Worm (Caenorhabditis elegans): ENCODE data around the gene C02B10.3.

Gene C02B10.3

ce11 chrIV:5081122-5081521 lies 22.0 kb downstream of the C02B10.3 start (continued):
- TF ChIP-seq unc-62 (GFP tag; optimal IDR thresholded peaks at IDR 0.05): no peak
- TF ChIP-seq efl-1 (optimal IDR thresholded peaks at IDR 0.05): no peak
- peak in 1 of 2 experiments; percentile 67 for TF ChIP-seq efl-1 (GFP tag; optimal IDR thresholded peaks at IDR 0.05 in 1 of 2)
- no peak for TF ChIP-seq nhr-11 (tag; optimal IDR thresholded peaks at IDR 0.05)
- TF ChIP-seq irx-1 (tag; optimal IDR thresholded peaks at IDR 0.05): peak; percentile 12
- peak; percentile 38 for TF ChIP-seq mep-1 (tag; optimal IDR thresholded peaks at IDR 0.05)

ce11 chrIV:5078846-5079245 lies 24.2 kb downstream of the C02B10.3 start:
- TF ChIP-seq lin-14 (GFP tag; optimal IDR thresholded peaks at IDR 0.05) (peak; percentile 57), dsc-1 (tag; optimal IDR thresholded peaks at IDR 0.05) (peak; percentile 49), ama-1 (optimal IDR thresholded peaks at IDR 0.05) (no peak), irx-1 (tag; optimal IDR thresholded peaks at IDR 0.05) (no peak), nhr-71 (tag; optimal IDR thresholded peaks at IDR 0.05) (peak; percentile 35), nhr-28 (tag; optimal IDR thresholded peaks at IDR 0.05) (no peak), nhr-85 (tag) (peak; percentile 7)

ce11 chrIV:5077918-5078317 lies 25.2 kb downstream of the C02B10.3 start:
- TF ChIP-seq ztf-11 (tag; optimal IDR thresholded peaks at IDR 0.05) (no peak), lin-14 (GFP tag; optimal IDR thresholded peaks at IDR 0.05) (peak; percentile 14), blmp-1 (tag; optimal IDR thresholded peaks at IDR 0.05) (peak; percentile 68), ceh-82 (tag; optimal IDR thresholded peaks at IDR 0.05) (no peak), irx-1 (tag; optimal IDR thresholded peaks at IDR 0.05) (no peak), pag-3 (tag; optimal IDR thresholded peaks at IDR 0.05; ENCODE audit: borderline replicate concordance, insufficient read depth) (no peak), nhr-85 (tag) (peak; percentile 33), vab-15 (tag; optimal IDR thresholded peaks at IDR 0.05) (no peak), snu-23 (GFP tag; optimal IDR thresholded peaks at IDR 0.05) (peak; percentile 7), nhr-20 (tag; optimal IDR thresholded peaks at IDR 0.05) (no peak), lsy-2 (tag; optimal IDR thresholded peaks at IDR 0.05) (peak in 1 of 2 experiments; percentile 10), swsn-7 (tag; optimal IDR thresholded peaks at IDR 0.05) (no peak), nhr-90 (tag; optimal IDR thresholded peaks at IDR 0.05; ENCODE audit: poor library complexity) (no peak)

- TF ChIP-seq lin-14 (GFP tag; optimal IDR thresholded peaks at IDR 0.05) (peak; percentile 3), efl-1 (optimal IDR thresholded peaks at IDR 0.05) (no peak), efl-1 (GFP tag; optimal IDR thresholded peaks at IDR 0.05 in 1 of 2) (peak in 1 of 2 experiments; percentile 9), aha-1 (tag; optimal IDR thresholded peaks at IDR 0.05) (no peak), fkh-4 (tag; optimal IDR thresholded peaks at IDR 0.05; ENCODE audit: borderline replicate concordance) (no peak), lin-13 (GFP tag; optimal IDR thresholded peaks at IDR 0.05) (no peak)
Observed at ce11 chrIV:5076607-5077006, 26.5 kb downstream of the C02B10.3 start.

ce11 chrIV:5073836-5074235 lies 29.2 kb downstream of the C02B10.3 start:
- TF ChIP-seq aly-2 (tag; optimal IDR thresholded peaks at IDR 0.05): no peak
- peak; percentile 36 for TF ChIP-seq blmp-1 (tag; optimal IDR thresholded peaks at IDR 0.05)
- TF ChIP-seq elt-2 (tag; optimal IDR thresholded peaks at IDR 0.05): no peak
- TF ChIP-seq dpl-1 (GFP tag; optimal IDR thresholded peaks at IDR 0.05): no peak
- TF ChIP-seq unc-62 (GFP tag; optimal IDR thresholded peaks at IDR 0.05): no peak
- no peak for TF ChIP-seq ceh-88 (GFP tag; IDR thresholded peaks at IDR 0.05)
- TF ChIP-seq egl-27 (tag; optimal IDR thresholded peaks at IDR 0.05): no peak
- no peak for TF ChIP-seq nhr-77 (tag; optimal IDR thresholded peaks at IDR 0.05)
- TF ChIP-seq lin-14 (GFP tag; optimal IDR thresholded peaks at IDR 0.05): peak; percentile 61
- TF ChIP-seq nhr-71 (tag; optimal IDR thresholded peaks at IDR 0.05): no peak
- TF ChIP-seq ztf-11 (tag; optimal IDR thresholded peaks at IDR 0.05): no peak
- no peak for TF ChIP-seq elt-3 (tag; optimal IDR thresholded peaks at IDR 0.05)
- no peak for TF ChIP-seq fkh-8 (tag; optimal IDR thresholded peaks at IDR 0.05)
- no peak for TF ChIP-seq sox-4 (tag; optimal IDR thresholded peaks at IDR 0.05)
- no peak for TF ChIP-seq alr-1 (tag; optimal IDR thresholded peaks at IDR 0.05; ENCODE audit: borderline replicate concordance)
- no peak for TF ChIP-seq aha-1 (tag; optimal IDR thresholded peaks at IDR 0.05)
- no peak for TF ChIP-seq ets-5 (GFP tag; IDR thresholded peaks at IDR 0.05)
- no peak for TF ChIP-seq unc-130 (tag; optimal IDR thresholded peaks at IDR 0.05)
- no peak for TF ChIP-seq nhr-84 (tag; optimal IDR thresholded peaks at IDR 0.05)
- no peak for TF ChIP-seq hlh-17 (GFP tag; optimal IDR thresholded peaks at IDR 0.05; ENCODE audit: borderline replicate concordance)
- peak; percentile 54 for TF ChIP-seq nhr-85 (tag)

All from whole organism, L1 larva.